Fruit fly (Drosophila melanogaster): ENCODE data around the gene Diap1.

Diap1 gene

DNA sequence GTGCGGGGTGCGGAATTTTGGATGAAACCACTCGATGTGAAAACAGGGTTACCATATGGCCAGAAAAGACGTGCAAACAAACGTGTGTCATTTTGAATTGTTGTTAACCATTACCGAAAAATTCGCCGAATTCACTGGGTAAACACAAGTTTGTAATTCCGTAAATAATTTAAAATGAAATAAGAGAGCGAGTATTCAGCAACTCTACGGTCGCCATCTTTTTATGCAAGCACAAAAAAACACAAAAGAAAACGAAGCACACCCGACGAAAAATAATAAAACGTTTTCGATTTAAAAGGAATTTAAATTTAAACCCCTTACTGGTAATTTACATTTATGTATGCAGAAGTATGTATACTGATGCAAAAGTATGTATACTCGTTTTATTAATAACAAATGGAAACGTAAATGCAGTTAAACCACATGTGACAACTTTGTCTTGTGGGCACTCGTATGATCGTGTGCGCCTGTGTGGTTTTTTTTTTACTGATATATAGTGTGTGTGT is 5.0 kb downstream of the Diap1 start (continued):
- TF ChIP-seq Atf-2 (GFP tag; optimal IDR thresholded peaks at IDR 0.05), result peak; percentile 76
- TF ChIP-seq crol (GFP tag; IDR thresholded peaks at IDR 0.05), result peak; percentile 93
- TF ChIP-seq CG9817 (tag; optimal IDR thresholded peaks at IDR 0.05), result peak; percentile 90
- peak; percentile 89 for TF ChIP-seq CG1529 (GFP tag; optimal IDR thresholded peaks at IDR 0.05)
- peak; percentile 93 for TF ChIP-seq gce (GFP tag; IDR thresholded peaks at IDR 0.05)
- peak; percentile 95 for TF ChIP-seq Ets65A (GFP tag)
- TF ChIP-seq gsb (GFP tag; IDR thresholded peaks at IDR 0.05), result peak; percentile 80
- peak; percentile 86 for TF ChIP-seq btn (GFP tag; optimal IDR thresholded peaks at IDR 0.05)
- TF ChIP-seq CG34224 (GFP tag; IDR thresholded peaks at IDR 0.05; ENCODE audit: partially characterized antibody), result no peak
- TF ChIP-seq sob (GFP tag; IDR thresholded peaks at IDR 0.05), result peak; percentile 93
- TF ChIP-seq Camta (GFP tag; optimal IDR thresholded peaks at IDR 0.05), result peak; percentile 87
- no peak for TF ChIP-seq zen2 (GFP tag; IDR thresholded peaks at IDR 0.05; ENCODE audit: partially characterized antibody)
- peak; percentile 96 for TF ChIP-seq CG12659 (GFP tag; optimal IDR thresholded peaks at IDR 0.05)
- TF ChIP-seq CG15601 (tag; optimal IDR thresholded peaks at IDR 0.05), result peak; percentile 93
- TF ChIP-seq crp (GFP tag; optimal IDR thresholded peaks at IDR 0.05), result peak in 1 of 2 experiments; percentile 44
- peak; percentile 81 for TF ChIP-seq kah (GFP tag; optimal IDR thresholded peaks at IDR 0.05)
- peak; percentile 89 for TF ChIP-seq ind (GFP tag; optimal IDR thresholded peaks at IDR 0.05)
- TF ChIP-seq Oaz (GFP tag; IDR thresholded peaks at IDR 0.05), result peak; percentile 83
- TF ChIP-seq Mrtf (GFP tag; IDR thresholded peaks at IDR 0.05), result peak; percentile 88
- TF ChIP-seq ranshi (GFP tag; IDR thresholded peaks at IDR 0.05), result peak; percentile 90
- TF ChIP-seq Ets97D (GFP tag; optimal IDR thresholded peaks at IDR 0.05), result peak; percentile 47
- peak; percentile 88 for TF ChIP-seq HLH54F (GFP tag; optimal IDR thresholded peaks at IDR 0.05)
- peak; percentile 88 for TF ChIP-seq CG18619 (GFP tag; optimal IDR thresholded peaks at IDR 0.05)
- TF ChIP-seq CG32767 (GFP tag; IDR thresholded peaks at IDR 0.05), result peak; percentile 90
- TF ChIP-seq CG32772 (GFP tag; IDR thresholded peaks at IDR 0.05), result peak; percentile 89
- TF ChIP-seq CG7839 (tag; optimal IDR thresholded peaks at IDR 0.05), result peak; percentile 94
- TF ChIP-seq Nf-YB (GFP tag; optimal IDR thresholded peaks at IDR 0.05), result peak; percentile 83
- peak; percentile 89 for TF ChIP-seq Bteb2 (GFP tag; optimal IDR thresholded peaks at IDR 0.05)
- peak; percentile 86 for TF ChIP-seq tin (GFP tag; optimal IDR thresholded peaks at IDR 0.05)
- TF ChIP-seq Antp (GFP tag; optimal IDR thresholded peaks at IDR 0.05), result peak; percentile 72
- TF ChIP-seq CG8478 (optimal IDR thresholded peaks at IDR 0.05), result no peak
- no peak for TF ChIP-seq CG1832 (GFP tag; optimal IDR thresholded peaks at IDR 0.05)
- TF ChIP-seq CG6791 (GFP tag; IDR thresholded peaks at IDR 0.05; ENCODE audit: partially characterized antibody), result no peak
- peak; percentile 86 for TF ChIP-seq CG10462 (GFP tag; optimal IDR thresholded peaks at IDR 0.05)
- TF ChIP-seq lilli (GFP tag; optimal IDR thresholded peaks at IDR 0.05), result peak; percentile 94
- peak; percentile 87 for TF ChIP-seq CG11696 (GFP tag; IDR thresholded peaks at IDR 0.05)
- peak; percentile 92 for TF ChIP-seq sd (tag; optimal IDR thresholded peaks at IDR 0.05)
- TF ChIP-seq CG6175 (GFP tag; IDR thresholded peaks at IDR 0.05), result peak; percentile 83; the same call in 2 of the 3 replicates
- TF ChIP-seq kni (GFP tag; optimal IDR thresholded peaks at IDR 0.05), result no peak
- TF ChIP-seq mam (GFP tag; optimal IDR thresholded peaks at IDR 0.05), result peak; percentile 90
- peak; percentile 52 for TF ChIP-seq CG31388 (GFP tag; optimal IDR thresholded peaks at IDR 0.05)
- TF ChIP-seq fu2 (GFP tag; optimal IDR thresholded peaks at IDR 0.05), result peak; percentile 87
- peak; percentile 90 for TF ChIP-seq CG9932 (GFP tag; IDR thresholded peaks at IDR 0.05)
- TF ChIP-seq CG17186 (GFP tag; optimal IDR thresholded peaks at IDR 0.05), result peak; percentile 68
- peak; percentile 82 for TF ChIP-seq Asciz (GFP tag; optimal IDR thresholded peaks at IDR 0.05)
- TF ChIP-seq CG6254 (GFP tag; optimal IDR thresholded peaks at IDR 0.05), result peak; percentile 86
- no peak for TF ChIP-seq pan (optimal IDR thresholded peaks at IDR 0.05)
- peak in 1 of 2 experiments; percentile 93 for TF ChIP-seq pan (GFP tag; optimal IDR thresholded peaks at IDR 0.05 in 1 of 2, IDR thresholded peaks at IDR 0.05 in 1 of 2)
- peak; percentile 96 for TF ChIP-seq gcm (GFP tag; optimal IDR thresholded peaks at IDR 0.05)
- no peak for TF ChIP-seq hth (optimal IDR thresholded peaks at IDR 0.05)
- TF ChIP-seq dysf (GFP tag; IDR thresholded peaks at IDR 0.05), result peak; percentile 95
- no peak for TF ChIP-seq h (optimal IDR thresholded peaks at IDR 0.05)
